Worm (Caenorhabditis elegans): Measurements from ENCODE around the gene C09G5.14.

C09G5.14 gene

DNA sequence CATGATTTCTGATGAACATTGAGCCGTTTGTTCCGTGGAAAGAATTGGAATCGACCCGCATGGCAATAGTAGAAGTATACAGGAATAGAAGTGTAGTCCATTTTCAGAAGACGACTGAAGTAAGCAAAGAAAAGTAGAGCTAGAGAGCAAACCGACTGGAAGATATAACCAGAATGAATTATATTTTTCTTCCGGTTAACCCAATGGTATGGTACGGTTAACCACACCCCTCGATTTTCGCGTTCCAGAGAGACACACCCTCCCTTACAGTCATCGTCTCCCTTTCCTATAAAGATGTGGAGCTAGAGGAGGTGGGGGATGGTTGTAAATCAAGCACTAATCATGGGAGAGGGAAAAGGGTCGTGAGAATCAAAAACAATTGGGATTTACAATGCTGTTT, at the start of gene C09G5.14:
Gene C09G5.14 (minus strand): TSS at position 101 of the 400 bp plus-strand sequence.
- TF ChIP-seq unc-62 (GFP tag; optimal IDR thresholded peaks at IDR 0.05), result no peak

- no peak for TF ChIP-seq unc-62 (GFP tag; optimal IDR thresholded peaks at IDR 0.05)
Measured at ce11 chrII:10769291-10769690, 46.3 kb upstream of the C09G5.14 start.

DNA sequence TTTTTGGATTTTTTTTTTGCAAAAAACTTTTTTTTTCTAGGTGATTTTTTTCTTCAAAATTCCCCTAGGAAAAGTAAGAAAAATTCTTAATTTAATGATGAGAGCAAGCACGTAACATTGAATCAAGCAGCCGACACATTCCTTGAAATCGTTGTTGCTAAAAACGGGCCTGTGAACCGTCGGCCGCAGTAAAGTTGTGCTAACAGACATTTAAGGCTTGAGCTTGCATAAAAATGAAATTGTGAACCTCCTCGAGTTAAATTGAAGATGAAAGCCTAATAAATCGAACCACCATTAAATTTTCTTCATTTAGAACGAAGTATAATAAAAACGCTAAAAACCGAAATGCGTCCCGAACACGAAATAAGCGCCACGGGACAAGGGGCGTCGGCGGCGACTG, 45.0 kb upstream of the C09G5.14 start:
- no peak for TF ChIP-seq unc-62 (GFP tag; optimal IDR thresholded peaks at IDR 0.05)

DNA sequence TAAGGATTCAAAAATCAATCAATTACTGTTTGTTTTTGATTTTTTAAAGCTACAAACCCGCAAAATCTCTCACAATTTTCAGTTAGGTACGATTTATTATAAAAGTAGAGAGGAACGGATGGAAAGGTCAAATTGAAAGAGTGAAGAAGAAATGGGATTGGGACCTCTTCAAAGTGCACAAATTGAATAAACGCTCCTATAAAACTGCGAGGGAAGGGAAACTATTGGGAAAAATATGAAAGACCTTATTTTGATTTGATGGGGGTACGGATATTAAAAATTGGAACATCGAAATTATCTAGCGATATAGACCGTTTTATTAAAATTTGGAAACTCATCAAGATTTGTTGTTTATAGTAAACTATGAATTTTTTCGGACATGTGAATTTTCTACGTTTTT, 43.8 kb upstream of the C09G5.14 start:
- no peak for TF ChIP-seq unc-62 (GFP tag; optimal IDR thresholded peaks at IDR 0.05)

ce11 chrII:10765238-10765637, 42.3 kb upstream of the C09G5.14 start:
- no peak for TF ChIP-seq unc-62 (GFP tag; optimal IDR thresholded peaks at IDR 0.05)

- TF ChIP-seq unc-62 (GFP tag; optimal IDR thresholded peaks at IDR 0.05), result no peak
Measured at ce11 chrII:10761653-10762052, 38.7 kb upstream of the C09G5.14 start.

DNA sequence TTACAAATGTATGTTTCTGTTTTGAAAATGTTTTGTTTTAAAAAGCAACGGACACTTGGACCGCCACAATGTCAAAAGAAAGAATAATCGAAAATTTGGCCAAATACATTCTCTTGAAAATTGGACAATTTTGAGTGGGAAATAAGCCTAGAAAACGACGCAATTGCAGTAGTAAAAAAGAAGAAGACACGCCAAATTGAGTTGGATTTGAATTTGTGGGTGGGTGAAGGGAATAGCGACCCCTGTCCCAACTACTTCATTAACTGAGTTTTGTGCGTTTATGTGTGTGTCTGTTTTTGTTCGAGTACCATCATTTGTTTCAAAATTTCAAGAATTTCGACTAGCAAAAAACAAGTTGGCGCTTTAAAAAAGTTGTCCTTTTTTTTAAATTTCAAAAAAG, 37.8 kb upstream of the C09G5.14 start:
- no peak for TF ChIP-seq unc-62 (GFP tag; optimal IDR thresholded peaks at IDR 0.05)

DNA sequence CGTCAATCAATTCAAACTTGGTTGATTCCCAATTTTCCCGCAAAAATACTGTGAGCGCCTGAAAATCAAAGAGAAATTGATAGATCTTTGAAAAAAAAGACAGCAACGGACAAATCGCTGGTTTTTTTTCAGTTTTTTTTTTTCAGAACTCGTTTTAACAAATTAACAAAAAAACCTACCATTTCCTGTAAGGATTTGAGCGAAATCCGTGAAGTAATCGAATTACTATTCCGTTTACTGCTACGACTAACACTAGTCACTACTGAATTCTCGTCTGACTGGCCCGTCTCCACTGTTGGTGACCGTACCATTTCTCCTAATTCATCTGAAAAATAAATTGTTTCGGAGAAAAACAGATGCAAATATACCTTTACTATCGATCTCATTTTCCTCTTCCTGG, 36.5 kb upstream of the C09G5.14 start:
- no peak for TF ChIP-seq unc-62 (GFP tag; optimal IDR thresholded peaks at IDR 0.05)

DNA sequence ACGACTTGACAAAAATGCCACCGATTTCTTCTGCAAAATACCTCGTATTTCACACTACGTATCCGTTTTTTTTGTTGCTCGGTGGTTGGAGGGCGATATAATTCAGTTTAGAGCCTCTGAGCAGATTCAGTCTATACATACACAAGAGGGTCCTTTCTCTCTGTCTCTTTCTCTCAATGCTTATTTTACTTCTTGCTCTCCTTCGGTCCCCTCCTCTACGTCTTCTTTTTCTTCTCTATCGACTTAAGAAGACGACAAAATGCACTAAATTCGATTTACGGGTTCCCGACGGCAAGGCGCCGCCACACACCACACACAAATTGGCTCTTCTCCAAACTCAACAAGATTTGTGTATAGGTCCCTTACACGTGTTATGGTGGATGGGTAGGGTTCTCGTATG, 36.0 kb upstream of the C09G5.14 start:
- TF ChIP-seq unc-62 (GFP tag; optimal IDR thresholded peaks at IDR 0.05), result no peak

DNA sequence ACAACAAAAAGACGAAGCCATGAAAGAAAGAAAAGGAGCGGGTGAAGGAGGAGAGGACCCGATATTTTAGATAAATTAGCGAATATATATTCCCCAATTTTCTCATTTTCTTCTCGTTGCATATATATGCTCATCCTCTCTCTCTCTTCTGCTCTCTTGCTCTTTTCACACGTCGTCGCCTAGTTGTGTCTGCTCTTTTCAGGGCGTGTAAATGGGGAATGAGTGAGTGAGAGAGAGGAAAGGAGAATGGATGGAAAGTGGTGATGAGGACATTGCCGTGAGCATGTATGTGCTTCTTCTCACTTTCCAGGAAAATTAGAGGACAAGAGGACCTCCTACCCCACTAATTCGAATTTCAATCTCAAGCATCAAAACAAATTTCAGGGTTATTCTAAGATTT, 32.5 kb upstream of the C09G5.14 start:
- TF ChIP-seq unc-62 (GFP tag; optimal IDR thresholded peaks at IDR 0.05), result no peak

ce11 chrII:10753694-10754093, 30.7 kb upstream of the C09G5.14 start:
- no peak for TF ChIP-seq unc-62 (GFP tag; optimal IDR thresholded peaks at IDR 0.05)

ce11 chrII:10744801-10745200, 21.8 kb upstream of the C09G5.14 start:
- TF ChIP-seq unc-62 (GFP tag; optimal IDR thresholded peaks at IDR 0.05), result no peak

DNA sequence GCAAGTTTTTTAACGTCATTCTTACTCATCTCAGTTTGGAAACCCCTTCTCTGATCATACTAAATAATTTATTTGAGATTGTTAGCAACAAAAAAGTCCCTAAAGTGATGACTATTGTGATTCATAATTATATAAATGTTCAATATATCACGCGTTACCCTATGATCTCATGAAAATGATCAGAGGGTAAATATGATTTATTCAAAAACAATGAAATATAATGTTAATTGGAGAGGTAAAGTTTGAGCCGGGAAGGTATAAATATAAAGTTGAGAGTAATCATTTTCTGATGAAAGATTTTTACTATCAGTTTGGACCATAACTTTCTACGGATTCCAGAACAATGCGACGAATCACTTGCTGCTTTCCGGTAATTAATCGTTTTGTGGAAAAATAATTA, 14.1 kb upstream of the C09G5.14 start, which contains the start of gene C52A11.3:
Gene C52A11.3 (plus strand): TSS at position 301 of the 400 bp plus-strand sequence.
- TF ChIP-seq unc-62 (GFP tag; optimal IDR thresholded peaks at IDR 0.05), result no peak

- TF ChIP-seq unc-62 (GFP tag; optimal IDR thresholded peaks at IDR 0.05), result no peak
Measured at ce11 chrII:10731552-10731951, 8.6 kb upstream of the C09G5.14 start, which contains the start of gene glb-12. TSS of gene glb-12 (minus strand) at chrII:10731652.

ce11 chrII:10730702-10731101, 7.7 kb upstream of the C09G5.14 start:
- TF ChIP-seq unc-62 (GFP tag; optimal IDR thresholded peaks at IDR 0.05), result no peak

ce11 chrII:10719931-10720330, 3.0 kb downstream of the C09G5.14 start, which contains the start of gene mks-5:
TSS of gene mks-5 (plus strand) at chrII:10720231.
- no peak for TF ChIP-seq unc-62 (GFP tag; optimal IDR thresholded peaks at IDR 0.05)

ce11 chrII:10717124-10717523, 5.8 kb downstream of the C09G5.14 start, which contains the start of gene C09G5.13:
TSS of gene C09G5.13 (plus strand) at chrII:10717424.
- no peak for TF ChIP-seq unc-62 (GFP tag; optimal IDR thresholded peaks at IDR 0.05)

DNA sequence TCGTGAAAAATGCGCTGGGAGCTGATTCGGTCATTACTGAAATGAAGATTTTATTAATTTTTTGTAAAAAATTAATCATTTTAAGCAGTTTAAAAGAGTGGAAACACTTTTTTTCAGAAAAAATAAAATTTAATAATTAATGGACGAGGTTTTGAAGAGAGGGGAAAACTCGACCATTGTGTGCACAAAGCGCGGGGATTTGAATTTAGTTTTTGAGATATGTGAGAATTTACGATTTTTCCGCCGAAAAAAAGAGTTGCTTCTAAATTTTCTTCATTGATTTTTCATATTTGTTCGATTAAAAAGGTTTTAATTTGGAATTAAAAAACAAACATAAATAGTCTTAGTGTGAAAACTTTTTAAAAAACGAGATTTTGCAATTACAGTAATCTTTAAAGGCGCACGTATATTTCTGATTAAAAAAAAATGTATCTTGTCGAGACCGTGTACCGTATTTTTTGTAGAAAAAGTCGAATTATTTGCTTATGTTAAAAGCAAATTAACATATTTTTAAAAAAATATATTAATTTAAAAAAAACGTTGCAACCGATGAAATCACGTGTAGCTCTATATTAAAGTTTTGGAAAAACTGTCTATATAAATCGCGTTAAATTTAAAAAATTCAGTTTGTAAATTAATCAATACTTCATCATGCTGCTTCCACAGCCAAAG, 8.6 kb downstream of the C09G5.14 start, which contains the start of the genes dph-2 and C09G5.7:
Gene dph-2 (minus strand): TSS at position 36 of the 672 bp plus-strand sequence.
Gene C09G5.7 (plus strand): TSS at position 622 of the 672 bp plus-strand sequence.
- no peak for TF ChIP-seq unc-62 (GFP tag; optimal IDR thresholded peaks at IDR 0.05)

Data from whole organism, dauer.